Worm (Caenorhabditis elegans): ENCODE results near the gene etr-1.

DNA sequence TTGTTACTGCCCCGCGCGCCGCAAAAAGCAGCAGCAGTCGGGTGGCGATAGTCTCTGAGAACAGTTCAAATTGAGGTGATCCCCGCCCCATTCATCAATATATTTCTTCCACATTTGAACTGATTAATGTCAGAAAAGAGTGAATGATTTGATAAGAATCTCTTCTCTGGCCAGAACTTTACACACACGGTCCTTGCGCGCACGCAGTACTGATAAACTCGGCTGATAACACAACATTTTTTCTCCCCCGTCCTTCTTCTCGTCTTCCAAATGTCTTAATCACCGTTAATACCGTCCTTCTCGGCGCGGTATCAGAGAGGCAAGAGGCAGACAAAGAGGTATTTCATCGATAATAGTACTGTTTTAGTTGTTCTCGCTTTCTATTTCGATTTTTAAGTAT is at the start of gene etr-1:
- TF ChIP-seq sptf-1 (tag; optimal IDR thresholded peaks at IDR 0.05) (no peak), unc-39 (tag; optimal IDR thresholded peaks at IDR 0.05) (no peak), elt-3 (tag; optimal IDR thresholded peaks at IDR 0.05) (no peak), lin-13 (tag; optimal IDR thresholded peaks at IDR 0.05) (no peak), elt-1 (tag; optimal IDR thresholded peaks at IDR 0.05; ENCODE audit: borderline replicate concordance, insufficient read depth) (peak; percentile 2), unc-120 (tag; optimal IDR thresholded peaks at IDR 0.05; ENCODE audit: poor library complexity, severe bottlenecking) (no peak), mab-5 (tag; optimal IDR thresholded peaks at IDR 0.05) (no peak), mls-2 (tag; optimal IDR thresholded peaks at IDR 0.05) (no peak), ham-2 (GFP tag; optimal IDR thresholded peaks at IDR 0.05) (no peak), ceh-83 (GFP tag; optimal IDR thresholded peaks at IDR 0.05) (no peak), nhr-28 (tag; optimal IDR thresholded peaks at IDR 0.05) (no peak), pha-4 (tag; optimal IDR thresholded peaks at IDR 0.05) (no peak), blmp-1 (tag; optimal IDR thresholded peaks at IDR 0.05) (no peak), hlh-1 (tag; optimal IDR thresholded peaks at IDR 0.05) (no peak)
